Worm (Caenorhabditis elegans) whole organism, late embryonic: ENCODE measurements around the gene pkc-1.

ENCODE experiments used
- C08G9.2 ChIP-seq: sonication (generic microtip); optimal IDR thresholded peaks from 2 replicates; lab custom pipeline; 2016; ENCODE audit warnings: mild to moderate bottlenecking, missing genetic modification characterization, moderate library complexity, missing compliant biosample characterization
- F13H6.1 ChIP-seq: sonication (generic microtip); optimal IDR thresholded peaks from 2 replicates; lab custom pipeline; 2016; ENCODE audit warnings: missing genetic modification characterization, missing compliant biosample characterization
- T23F11.4 ChIP-seq: fragments of 200-800 bp; sonication (Bioruptor generic); optimal IDR thresholded peaks from 2 replicates; lab custom pipeline; 2018; ENCODE audit warnings: mild to moderate bottlenecking, missing genetic modification characterization, missing compliant biosample characterization
- ahr-1 ChIP-seq: sonication (generic microtip); optimal IDR thresholded peaks from 2 replicates; lab custom pipeline; 2016; ENCODE audit warnings: missing genetic modification characterization, missing compliant biosample characterization
- ama-1 ChIP-seq: fragments of 150-350 bp; optimal IDR thresholded peaks from 2 replicates; lab custom pipeline; 2014
- ceh-14 ChIP-seq: sonication (generic microtip); optimal IDR thresholded peaks from 2 replicates; lab custom pipeline; 2016; ENCODE audit warnings: missing genotype, missing genetic modification characterization, missing compliant biosample characterization
- ceh-18 ChIP-seq: sonication (generic microtip); optimal IDR thresholded peaks from 2 replicates; lab custom pipeline; 2016; ENCODE audit warnings: missing genetic modification characterization, missing compliant biosample characterization
- ceh-2 ChIP-seq: sonication (generic microtip); optimal IDR thresholded peaks from 2 replicates; lab custom pipeline; 2016; ENCODE audit warnings: missing genotype, missing genetic modification characterization, missing compliant biosample characterization
- ceh-22 ChIP-seq: sonication (generic microtip); optimal IDR thresholded peaks from 2 replicates; lab custom pipeline; 2017; ENCODE audit warnings: missing biosample characterization, missing genetic modification characterization
- ceh-24 ChIP-seq: sonication (generic microtip); optimal IDR thresholded peaks from 2 replicates; lab custom pipeline; 2016; ENCODE audit warnings: mild to moderate bottlenecking, missing genetic modification characterization, missing compliant biosample characterization
- ceh-45 ChIP-seq: fragments of 200-800 bp; sonication (Bioruptor generic); IDR thresholded peaks from 2 replicates; pipeline ENCODE4 v1.3.6; 2022; ENCODE audit warnings: missing genetic modification reagents, missing genetic modification characterization, missing compliant biosample characterization
- ceh-48 ChIP-seq: sonication (generic microtip); optimal IDR thresholded peaks from 2 replicates; lab custom pipeline; 2016; ENCODE audit warnings: missing genetic modification characterization, inconsistent platforms, missing compliant biosample characterization
- ceh-6 ChIP-seq: fragments of 200-800 bp; sonication (Bioruptor generic); optimal IDR thresholded peaks from 2 replicates; lab custom pipeline; 2018; ENCODE audit warnings: mild to moderate bottlenecking, missing genetic modification characterization, missing compliant biosample characterization
- ceh-9 ChIP-seq: sonication (generic microtip); optimal IDR thresholded peaks from 2 replicates; lab custom pipeline; 2016; ENCODE audit warnings: mild to moderate bottlenecking, missing genetic modification characterization, inconsistent platforms, missing compliant biosample characterization
- dmd-4 ChIP-seq: sonication (generic microtip); optimal IDR thresholded peaks from 2 replicates; lab custom pipeline; 2016; ENCODE audit warnings: borderline replicate concordance, missing genetic modification characterization, missing compliant biosample characterization
- dve-1 ChIP-seq: sonication (generic microtip); optimal IDR thresholded peaks from 2 replicates; lab custom pipeline; 2017; ENCODE audit warnings: antibody characterized with exemption, mild to moderate bottlenecking, missing genetic modification characterization, missing compliant biosample characterization
- elt-2 ChIP-seq: sonication (generic microtip); optimal IDR thresholded peaks from 2 replicates; lab custom pipeline; 2016; ENCODE audit warnings: missing genetic modification reagents, missing genetic modification characterization, missing compliant biosample characterization
- eyg-1 ChIP-seq: sonication (generic microtip); optimal IDR thresholded peaks from 2 replicates; lab custom pipeline; 2016; ENCODE audit warnings: missing genotype, missing genetic modification characterization, missing compliant biosample characterization
- fax-1 ChIP-seq: sonication (generic microtip); optimal IDR thresholded peaks from 2 replicates; lab custom pipeline; 2016; ENCODE audit warnings: missing genotype, missing genetic modification characterization, missing compliant biosample characterization
- fkh-10 ChIP-seq: fragments of 150-350 bp; optimal IDR thresholded peaks from 2 replicates; lab custom pipeline; 2014; ENCODE audit warnings: missing biosample characterization, missing genetic modification reagents, missing genetic modification characterization
- fkh-6 ChIP-seq: sonication (generic microtip); optimal IDR thresholded peaks from 2 replicates; lab custom pipeline; 2016; ENCODE audit warnings: missing genetic modification characterization, missing compliant biosample characterization
- gmeb-2 ChIP-seq: sonication (generic microtip); optimal IDR thresholded peaks from 2 replicates; lab custom pipeline; 2016; ENCODE audit warnings: missing genetic modification characterization, inconsistent platforms, missing compliant biosample characterization
- hlh-13 ChIP-seq: fragments of 200-800 bp; sonication (Bioruptor generic); optimal IDR thresholded peaks from 2 replicates; lab custom pipeline; 2018; ENCODE audit warnings: mild to moderate bottlenecking, missing genetic modification characterization, missing compliant biosample characterization
- hlh-15 ChIP-seq: sonication (generic microtip); optimal IDR thresholded peaks from 2 replicates; lab custom pipeline; 2016; ENCODE audit warnings: missing genetic modification characterization, missing compliant biosample characterization
- hlh-30 ChIP-seq: sonication (generic microtip); optimal IDR thresholded peaks from 2 replicates; lab custom pipeline; 2017; ENCODE audit warnings: antibody characterized with exemption, missing genetic modification characterization, missing compliant biosample characterization; ENCODE audit not compliant: insufficient read depth
- hlh-6 ChIP-seq: sonication (generic microtip); optimal IDR thresholded peaks from 2 replicates; lab custom pipeline; 2016; ENCODE audit warnings: missing genotype, missing genetic modification characterization, missing compliant biosample characterization
- hlh-8 ChIP-seq: sonication (generic microtip); optimal IDR thresholded peaks from 2 replicates; lab custom pipeline; 2016; ENCODE audit warnings: missing genotype, missing genetic modification characterization, missing compliant biosample characterization
- lin-11 ChIP-seq: fragments of 200-800 bp; sonication (Bioruptor generic); optimal IDR thresholded peaks from 2 replicates; lab custom pipeline; 2018; ENCODE audit warnings: mild to moderate bottlenecking, missing genetic modification characterization, missing compliant biosample characterization
- madf-2 ChIP-seq: sonication (generic microtip); optimal IDR thresholded peaks from 2 replicates; lab custom pipeline; 2017; ENCODE audit warnings: missing genetic modification characterization, missing compliant biosample characterization
- mec-3 ChIP-seq: sonication (generic microtip); optimal IDR thresholded peaks from 2 replicates; lab custom pipeline; 2016; ENCODE audit warnings: borderline replicate concordance, missing genetic modification characterization, missing compliant biosample characterization
- nfya-1 ChIP-seq: sonication (generic microtip); optimal IDR thresholded peaks from 2 replicates; lab custom pipeline; 2017; ENCODE audit warnings: missing genetic modification characterization, mild to moderate bottlenecking, missing compliant biosample characterization, antibody characterized with exemption, moderate library complexity
- nhr-11 ChIP-seq: fragments of 150-350 bp; optimal IDR thresholded peaks from 2 replicates; lab custom pipeline; 2014; ENCODE audit warnings: missing biosample characterization, missing genetic modification characterization
- nhr-232 ChIP-seq: sonication (generic microtip); optimal IDR thresholded peaks from 2 replicates; lab custom pipeline; 2016; ENCODE audit warnings: missing genetic modification characterization, missing compliant biosample characterization
- npax-4 ChIP-seq: sonication (generic microtip); optimal IDR thresholded peaks from 2 replicates; lab custom pipeline; 2016; ENCODE audit warnings: missing genetic modification characterization, missing compliant biosample characterization
- pag-3 ChIP-seq: sonication (generic microtip); optimal IDR thresholded peaks from 2 replicates; lab custom pipeline; 2016; ENCODE audit warnings: missing compliant biosample characterization, missing genetic modification characterization, borderline replicate concordance
- pha-2 ChIP-seq: sonication (generic microtip); optimal IDR thresholded peaks from 2 replicates; lab custom pipeline; 2017; ENCODE audit warnings: mild to moderate bottlenecking, missing genetic modification characterization, missing compliant biosample characterization
- pha-4 ChIP-seq: fragments of 150-350 bp; optimal IDR thresholded peaks from 2 replicates; lab custom pipeline; 2018; ENCODE audit warnings: missing biosample characterization, missing genetic modification reagents, missing genetic modification characterization
- pros-1 ChIP-seq: fragments of 150-350 bp; optimal IDR thresholded peaks from 2 replicates; lab custom pipeline; 2014; ENCODE audit warnings: missing biosample characterization, missing genetic modification reagents, missing genetic modification characterization
- ref-2 ChIP-seq: sonication (generic microtip); optimal IDR thresholded peaks from 2 replicates; lab custom pipeline; 2016; ENCODE audit warnings: missing genetic modification characterization, missing compliant biosample characterization
- rnt-1 ChIP-seq: sonication (generic microtip); optimal IDR thresholded peaks from 2 replicates; lab custom pipeline; 2016; ENCODE audit warnings: missing genetic modification characterization, missing compliant biosample characterization
- sox-4 ChIP-seq: sonication (generic microtip); optimal IDR thresholded peaks from 2 replicates; lab custom pipeline; 2017; ENCODE audit warnings: mild to moderate bottlenecking, missing genetic modification characterization, inconsistent platforms, missing compliant biosample characterization
- syd-9 ChIP-seq: sonication (generic microtip); optimal IDR thresholded peaks from 2 replicates; lab custom pipeline; 2016; ENCODE audit warnings: mild to moderate bottlenecking, missing genetic modification characterization, moderate library complexity, missing compliant biosample characterization
- tbx-7 ChIP-seq: sonication (generic microtip); optimal IDR thresholded peaks from 2 replicates; lab custom pipeline; 2016; ENCODE audit warnings: missing genotype, missing genetic modification characterization, missing compliant biosample characterization
- ttx-3 ChIP-seq: sonication (generic microtip); optimal IDR thresholded peaks from 2 replicates; lab custom pipeline; 2016; ENCODE audit warnings: missing genetic modification reagents, missing genetic modification characterization, missing compliant biosample characterization
- unc-3 ChIP-seq, 2 experiments: fragments of 200-800 bp in 1 of 2; sonication (Bioruptor generic) in 1 of 2; sonication (generic microtip) in 1 of 2; conservative IDR thresholded peaks in 1 of 2; optimal IDR thresholded peaks in 1 of 2; 2 replicates each; pipeline versions ENCODE4 v1.3.6 to Lab custom; 2016 to 2022; ENCODE audit warnings: missing compliant biosample characterization in 2 of 2, missing genetic modification characterization in 2 of 2, missing genetic modification reagents in 1 of 2
- unc-42 ChIP-seq: sonication (generic microtip); optimal IDR thresholded peaks from 2 replicates; lab custom pipeline; 2016; ENCODE audit warnings: missing genotype, missing genetic modification characterization, missing compliant biosample characterization
- unc-55 ChIP-seq: sonication (generic microtip); optimal IDR thresholded peaks from 2 replicates; lab custom pipeline; 2017; ENCODE audit warnings: missing biosample characterization, missing genetic modification reagents, missing genetic modification characterization
- zip-5 ChIP-seq: sonication (generic microtip); optimal IDR thresholded peaks from 2 replicates; lab custom pipeline; 2016; ENCODE audit warnings: missing genetic modification characterization, missing compliant biosample characterization
- ztf-16 ChIP-seq: sonication (generic microtip); optimal IDR thresholded peaks from 2 replicates; lab custom pipeline; 2017; ENCODE audit warnings: missing genetic modification characterization, missing compliant biosample characterization

The pkc-1 gene

ce11 chrV:12032060-12032459, at the start of gene pkc-1:
Gene pkc-1, minus strand, starts transcription at chrV:12032160.
- TF ChIP-seq hlh-8 (tag; lab: Kevin White, UChicago) (no peak), dve-1 (tag; lab: Kevin White, UChicago) (no peak), zip-5 (tag; lab: Kevin White, UChicago) (no peak), madf-2 (tag; lab: Kevin White, UChicago) (no peak), eyg-1 (no peak), fkh-10 (no peak), pag-3 (tag; lab: Kevin White, UChicago) (no peak), fax-1 (no peak), elt-2 (tag; lab: Kevin White, UChicago) (no peak), ama-1 (lab: Kevin White, UChicago) (no peak), ref-2 (tag; lab: Kevin White, UChicago) (no peak), sox-4 (tag; lab: Kevin White, UChicago) (no peak), F13H6.1 (tag; lab: Kevin White, UChicago) (no peak), ceh-22 (no peak), ceh-45 (GFP tag; lab: Robert Waterston, UW) (no peak), ztf-16 (tag; lab: Kevin White, UChicago) (no peak), ceh-48 (tag; lab: Kevin White, UChicago) (no peak), mec-3 (no peak), hlh-6 (tag; lab: Kevin White, UChicago) (no peak)

ce11 chrV:12080274-12080673, 48.3 kb upstream of the pkc-1 start, which contains the start of gene R07B7.9:
Gene R07B7.9, minus strand, starts transcription at chrV:12080374.
- TF ChIP-seq fkh-6 (no peak), hlh-13 (no peak), unc-42 (tag; lab: Kevin White, UChicago) (no peak), unc-3 (GFP tag; conservative IDR thresholded peaks at IDR 0.05; lab: Robert Waterston, UW) (no peak), unc-3 (tag; optimal IDR thresholded peaks at IDR 0.05; lab: Kevin White, UChicago) (no peak), nhr-232 (no peak), npax-4 (tag; lab: Kevin White, UChicago) (no peak), lin-11 (no peak), ceh-24 (tag; lab: Kevin White, UChicago) (no peak), pros-1 (tag; lab: Kevin White, UChicago) (no peak), hlh-30 (no peak), pag-3 (tag; lab: Kevin White, UChicago) (no peak), nhr-11 (no peak), dve-1 (tag; lab: Kevin White, UChicago) (no peak)

ce11 chrV:12075983-12076382, 44.0 kb upstream of the pkc-1 start:
- TF ChIP-seq syd-9 (tag; lab: Kevin White, UChicago) = no peak
- no peak for TF ChIP-seq gmeb-2 (tag; lab: Kevin White, UChicago)
- no peak for TF ChIP-seq fkh-6
- no peak for TF ChIP-seq F13H6.1 (tag; lab: Kevin White, UChicago)
- no peak for TF ChIP-seq C08G9.2 (tag; lab: Kevin White, UChicago)
- TF ChIP-seq ceh-2 (tag; lab: Kevin White, UChicago) = no peak
- TF ChIP-seq nhr-11 = no peak
- no peak for TF ChIP-seq dmd-4 (tag; lab: Kevin White, UChicago)
- no peak for TF ChIP-seq ceh-48 (tag; lab: Kevin White, UChicago)
- no peak for TF ChIP-seq hlh-15 (tag; lab: Kevin White, UChicago)
- no peak for TF ChIP-seq fkh-10

- no peak for TF ChIP-seq rnt-1
- no peak for TF ChIP-seq gmeb-2 (tag; lab: Kevin White, UChicago)
- TF ChIP-seq pha-2 = no peak
- TF ChIP-seq ceh-6 (GFP tag; lab: Kevin White, UChicago) = no peak
- no peak for TF ChIP-seq ceh-14 (tag; lab: Kevin White, UChicago)
- TF ChIP-seq unc-55 (GFP tag; lab: Kevin White, UChicago) = no peak
- TF ChIP-seq ttx-3 (tag; lab: Kevin White, UChicago) = no peak
- no peak for TF ChIP-seq ceh-9 (tag; lab: Kevin White, UChicago)
- no peak for TF ChIP-seq ceh-18 (tag; lab: Kevin White, UChicago)
- TF ChIP-seq ceh-22 = no peak
- no peak for TF ChIP-seq nfya-1
- no peak for TF ChIP-seq C08G9.2 (tag; lab: Kevin White, UChicago)
- no peak for TF ChIP-seq ceh-48 (tag; lab: Kevin White, UChicago)
- TF ChIP-seq T23F11.4 (GFP tag; lab: Kevin White, UChicago) = no peak
- TF ChIP-seq pha-4 (tag; lab: Kevin White, UChicago) = no peak
- no peak for TF ChIP-seq ahr-1 (tag; lab: Kevin White, UChicago)
- no peak for TF ChIP-seq tbx-7 (tag; lab: Kevin White, UChicago)
Measured at ce11 chrV:12074886-12075285, 42.9 kb upstream of the pkc-1 start, which contains the start of gene R07B7.6. Gene R07B7.6, minus strand, starts transcription at chrV:12074986.
